Worm (Caenorhabditis elegans) whole organism, dauer: Measurements from ENCODE around the gene F09F9.1.

Experiments used
- unc-62 ChIP-seq: sonication (generic microtip); optimal IDR thresholded peaks from 2 replicates; lab custom pipeline; 2017; ENCODE audit warnings: missing biosample characterization, missing genetic modification reagents, missing genetic modification characterization

The F09F9.1 gene

ce11 chrX:4120935-4121334 is 5.8 kb downstream of the F09F9.1 start, which contains the start of gene F09F9.3:
F09F9.3 (minus strand) TSS chrX:4121035.
- TF ChIP-seq unc-62 (GFP tag; lab: Kevin White, UChicago): no peak

ce11 chrX:4123368-4123767 is 8.2 kb downstream of the F09F9.1 start:
- no peak for TF ChIP-seq unc-62 (GFP tag; lab: Kevin White, UChicago)

ce11 chrX:4125165-4125803 is 10.2 kb downstream of the F09F9.1 start:
- no peak for TF ChIP-seq unc-62 (GFP tag; lab: Kevin White, UChicago)

DNA sequence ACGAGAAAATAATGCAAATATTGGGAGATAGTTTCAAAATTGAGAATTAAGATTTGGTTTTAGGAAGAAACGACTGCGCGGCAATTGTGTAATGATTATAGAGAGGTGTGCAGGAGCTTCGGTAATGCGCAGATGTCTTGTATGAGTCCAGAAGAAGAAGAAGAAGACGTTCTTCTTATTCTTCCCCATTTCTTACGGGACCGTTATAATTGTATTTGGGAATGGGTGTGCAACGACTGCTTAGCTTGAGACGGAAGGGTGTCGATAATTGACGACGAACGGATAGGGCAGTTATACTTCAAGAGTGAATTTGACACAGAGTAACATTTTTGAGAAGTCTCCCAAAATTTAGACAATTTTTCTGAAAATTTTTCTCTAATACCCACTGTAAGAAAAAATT is 13.6 kb downstream of the F09F9.1 start:
- no peak for TF ChIP-seq unc-62 (GFP tag; lab: Kevin White, UChicago)

DNA sequence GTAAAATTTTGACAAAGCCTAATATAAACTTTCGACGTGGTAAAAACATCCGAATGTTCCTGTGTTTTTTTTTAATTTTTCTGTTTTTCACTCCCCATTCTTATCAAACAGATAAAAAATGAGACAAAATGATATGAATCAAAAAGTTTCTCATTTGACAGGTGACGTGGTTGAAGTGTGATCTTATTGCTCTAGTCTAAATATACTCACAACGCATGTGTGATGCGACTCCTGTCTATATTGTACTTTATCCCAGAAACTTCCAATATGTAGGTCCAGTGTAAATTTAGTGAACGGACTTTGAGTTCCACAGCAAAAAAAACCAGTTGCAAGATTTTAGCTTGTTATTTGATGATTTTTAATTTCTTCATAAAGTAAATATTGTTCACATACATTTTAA is 16.2 kb downstream of the F09F9.1 start:
- no peak for TF ChIP-seq unc-62 (GFP tag; lab: Kevin White, UChicago)

DNA sequence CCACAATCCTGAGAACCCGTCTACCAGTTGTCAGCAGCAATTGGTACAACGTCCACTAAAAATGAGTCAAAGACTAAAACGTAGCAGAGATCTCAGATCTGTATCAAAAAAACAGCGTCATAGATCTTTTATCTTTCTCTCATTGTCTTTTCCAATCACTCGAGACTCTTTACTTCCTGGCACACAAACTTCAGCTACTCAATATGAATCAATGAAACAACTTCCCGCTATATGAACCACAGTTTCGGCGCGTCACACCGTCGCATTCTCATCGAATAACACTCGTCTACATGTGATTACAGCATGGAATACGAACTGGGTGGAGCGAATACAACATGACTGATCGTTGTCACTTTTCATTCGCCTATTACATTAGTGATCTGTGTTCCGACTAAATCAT is 17.1 kb downstream of the F09F9.1 start:
- no peak for TF ChIP-seq unc-62 (GFP tag; lab: Kevin White, UChicago)

DNA sequence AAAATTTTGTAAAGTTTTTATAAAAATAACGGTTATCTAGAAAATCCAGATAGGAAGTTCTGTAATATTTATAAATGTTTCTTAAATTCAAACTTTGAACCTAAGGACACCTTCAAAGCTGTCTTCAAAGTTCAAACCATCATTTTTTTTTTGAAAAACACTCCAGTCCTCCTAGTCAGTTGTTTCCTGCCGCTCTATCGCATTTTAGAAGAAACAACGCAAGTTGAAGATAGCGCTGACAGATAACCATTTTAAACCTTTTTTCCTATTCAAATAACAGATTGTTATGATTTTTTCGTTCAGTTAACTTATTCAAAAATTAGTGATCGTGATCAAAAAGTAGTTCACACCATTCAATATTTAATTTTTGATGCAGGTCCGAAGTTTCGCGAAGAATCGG is 18.3 kb downstream of the F09F9.1 start:
- no peak for TF ChIP-seq unc-62 (GFP tag; lab: Kevin White, UChicago)

ce11 chrX:4134855-4135254 is 19.7 kb downstream of the F09F9.1 start, which contains the start of gene ZK470.2:
ZK470.2 (plus strand) TSS chrX:4135155.
- no peak for TF ChIP-seq unc-62 (GFP tag; lab: Kevin White, UChicago)

- TF ChIP-seq unc-62 (GFP tag; lab: Kevin White, UChicago): no peak
These were observed 21.6 kb downstream of the F09F9.1 start for ce11 chrX:4136547-4137311.

DNA sequence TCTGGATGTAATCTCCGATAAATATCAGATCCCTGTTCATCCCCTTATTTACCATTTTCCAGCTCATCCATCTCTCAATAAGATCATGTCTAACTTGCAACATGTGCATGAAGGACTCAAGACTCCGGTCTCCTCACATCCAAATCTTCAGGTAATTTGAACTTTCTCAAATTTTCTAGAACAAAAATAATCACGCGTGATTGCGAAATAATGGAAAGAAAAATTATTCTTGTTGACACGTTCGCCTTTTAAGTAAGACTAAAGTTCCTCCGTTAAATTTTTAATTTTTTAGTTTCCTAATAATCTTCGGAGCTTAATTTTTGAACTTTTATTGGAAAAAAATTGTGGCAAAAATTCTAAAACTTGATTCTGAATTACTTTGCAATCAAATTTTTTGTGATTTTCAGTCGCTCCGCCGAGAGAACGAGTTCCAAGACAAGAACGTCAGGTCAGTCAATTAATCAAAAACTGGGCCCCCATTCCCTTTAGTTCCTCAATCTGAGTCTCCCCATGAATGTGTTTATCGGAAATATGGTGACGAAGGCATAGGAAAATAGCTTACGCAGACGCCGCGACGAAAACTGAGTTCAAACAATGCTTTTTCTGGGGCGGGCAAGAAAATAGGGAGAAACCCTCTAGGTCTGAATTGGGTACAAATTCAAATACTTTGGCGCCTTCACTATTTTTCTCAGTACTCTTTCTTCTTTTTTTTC is 22.5 kb downstream of the F09F9.1 start:
- no peak for TF ChIP-seq unc-62 (GFP tag; lab: Kevin White, UChicago)

- TF ChIP-seq unc-62 (GFP tag; lab: Kevin White, UChicago): no peak
These were observed 23.5 kb downstream of the F09F9.1 start for ce11 chrX:4138413-4139193.

DNA sequence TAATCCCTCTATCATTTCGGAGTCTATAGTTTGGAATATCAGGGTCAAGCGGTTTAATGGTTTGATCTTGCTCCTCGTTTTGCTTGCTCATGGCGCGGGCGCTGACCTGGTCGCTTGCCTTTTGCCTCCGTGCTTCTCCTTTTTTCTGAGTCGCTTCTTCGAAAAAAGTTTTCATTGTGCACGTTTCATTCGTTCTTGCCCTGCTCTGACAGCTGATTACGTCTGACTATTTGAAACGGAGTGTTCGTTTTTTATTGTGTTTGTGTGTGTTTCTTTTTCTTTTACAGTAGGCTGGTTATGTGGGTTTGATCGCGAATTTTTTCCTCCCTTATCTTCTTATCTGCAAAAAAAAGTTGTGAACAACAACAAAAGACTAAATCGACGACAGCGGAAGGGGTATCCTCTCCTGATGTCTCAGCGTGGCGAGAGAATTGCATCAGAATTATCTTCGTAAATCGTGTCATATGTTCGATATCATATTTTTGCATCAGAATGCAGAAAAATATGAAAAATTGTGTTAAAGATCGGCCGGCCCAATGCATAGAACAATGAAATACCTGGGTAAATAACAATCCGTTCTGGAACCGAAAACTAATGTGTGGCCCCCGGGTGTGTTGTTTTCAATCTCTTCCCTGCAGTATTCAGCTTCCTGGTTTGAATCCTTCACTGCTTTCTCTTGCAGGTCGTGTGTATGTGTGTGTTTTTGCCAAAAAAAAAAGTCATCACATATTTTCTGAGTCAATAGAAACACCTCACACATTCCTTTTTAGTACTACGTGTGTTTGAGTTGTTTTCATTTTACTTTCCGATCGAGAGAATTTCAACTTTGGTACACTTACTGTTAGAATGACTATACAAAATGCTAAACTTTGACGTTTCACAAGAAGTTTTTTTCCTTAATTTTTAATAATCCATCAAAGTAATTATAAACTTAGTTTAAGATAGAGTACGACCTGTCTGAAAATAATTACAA is 24.8 kb downstream of the F09F9.1 start, which contains the start of gene ZK470.4:
ZK470.4 (minus strand) TSS at position 175 of the 973 bp plus-strand sequence.
- TF ChIP-seq unc-62 (GFP tag; lab: Kevin White, UChicago): no peak

- TF ChIP-seq unc-62 (GFP tag; lab: Kevin White, UChicago): no peak
These were observed 25.8 kb downstream of the F09F9.1 start for ce11 chrX:4140755-4141417.

ce11 chrX:4142202-4142601 is 27.1 kb downstream of the F09F9.1 start:
- TF ChIP-seq unc-62 (GFP tag; lab: Kevin White, UChicago): no peak
